Worm (Caenorhabditis elegans): ENCODE data around the gene hlh-1.

- no peak for TF ChIP-seq hlh-15 (tag; optimal IDR thresholded peaks at IDR 0.05)
- no peak for TF ChIP-seq ama-1 (optimal IDR thresholded peaks at IDR 0.05)
- no peak for TF ChIP-seq dmd-4 (tag; optimal IDR thresholded peaks at IDR 0.05; ENCODE audit: borderline replicate concordance)
Observed at ce11 chrII:4478303-4478702, 40.1 kb upstream of the hlh-1 start, which contains the start of gene T05C1.1.

Data from whole organism, late embryonic.